Worm (Caenorhabditis elegans) whole organism, L1 larva: ENCODE measurements around the gene ZK632.11.

ENCODE experiments used
- C16A3.4 ChIP-seq: fragments of 150-350 bp; optimal IDR thresholded peaks from 2 replicates; lab custom pipeline; 2014; ENCODE audit warnings: missing biosample characterization, missing genetic modification characterization
- C34B4.2 ChIP-seq: sonication (generic microtip); optimal IDR thresholded peaks from 2 replicates; lab custom pipeline; 2017; ENCODE audit warnings: mild to moderate bottlenecking, missing genetic modification characterization, missing compliant biosample characterization
- Y116A8C.19 ChIP-seq: sonication (generic microtip); optimal IDR thresholded peaks from 2 replicates; lab custom pipeline; 2016; ENCODE audit warnings: missing compliant biosample characterization, missing genetic modification characterization, borderline replicate concordance
- aly-2 ChIP-seq: fragments of 150-350 bp; optimal IDR thresholded peaks from 2 replicates; lab custom pipeline; 2014; ENCODE audit warnings: missing biosample characterization, missing genetic modification characterization
- ceh-63 ChIP-seq: fragments of 200-800 bp; sonication (Bioruptor generic); optimal IDR thresholded peaks from 2 replicates; lab custom pipeline; 2018; ENCODE audit warnings: mild to moderate bottlenecking, missing genetic modification characterization, missing compliant biosample characterization
- ceh-82 ChIP-seq, 3 experiments: fragments of 150-350 bp in 1 of 3; sonication (generic microtip) in 2 of 3; optimal IDR thresholded peaks; 2 replicates each; lab custom pipeline; 2014 to 2017; ENCODE audit warnings: missing biosample characterization in 3 of 3, missing genetic modification characterization in 3 of 3
- ceh-88 ChIP-seq: fragments of 200-800 bp; sonication (Bioruptor generic); IDR thresholded peaks from 2 replicates; pipeline ENCODE4 v1.3.6; 2022; ENCODE audit warnings: missing genetic modification characterization, missing compliant biosample characterization
- ceh-90 ChIP-seq: sonication (generic microtip); optimal IDR thresholded peaks from 2 replicates; lab custom pipeline; 2016; ENCODE audit warnings: missing genetic modification characterization, missing compliant biosample characterization
- efl-1 ChIP-seq, 4 experiments: fragments of 150-350 bp; optimal IDR thresholded peaks in 3 of 4; peaks in 1 of 4; 1 replicate in 1 of 4; 2 replicates in 3 of 4; lab custom pipeline; 2014; ENCODE audit warnings: missing biosample characterization in 2 of 4, missing genetic modification characterization in 2 of 4, missing genetic modification reagents in 2 of 4
- egl-13 ChIP-seq: sonication (generic microtip); optimal IDR thresholded peaks from 2 replicates; lab custom pipeline; 2016; ENCODE audit warnings: missing genotype, missing genetic modification reagents, missing genetic modification characterization, missing compliant biosample characterization
- elt-3 ChIP-seq, 6 experiments: fragments of 150-350 bp in 1 of 6; sonication (generic microtip); optimal IDR thresholded peaks; 2 replicates each; lab custom pipeline; 2017 to 2018; ENCODE audit warnings: missing biosample characterization in 6 of 6, missing genetic modification characterization in 6 of 6, inconsistent platforms in 1 of 6
- fkh-10 ChIP-seq: sonication (generic microtip); optimal IDR thresholded peaks from 2 replicates; lab custom pipeline; 2017; ENCODE audit warnings: missing biosample characterization, missing genetic modification reagents, missing genetic modification characterization
- fkh-4 ChIP-seq: sonication (generic microtip); optimal IDR thresholded peaks from 2 replicates; lab custom pipeline; 2016; ENCODE audit warnings: missing compliant biosample characterization, missing genetic modification characterization, borderline replicate concordance
- fos-1 ChIP-seq: fragments of 150-350 bp; optimal IDR thresholded peaks from 2 replicates; lab custom pipeline; 2014; ENCODE audit warnings: missing biosample characterization, missing genetic modification characterization
- grh-1 ChIP-seq: fragments of 200-800 bp; sonication (Bioruptor generic); IDR thresholded peaks from 2 replicates; pipeline ENCODE4 v1.3.6; 2022; ENCODE audit warnings: missing genetic modification reagents, missing genetic modification characterization, missing compliant biosample characterization
- hlh-17 ChIP-seq: fragments of 200-800 bp; sonication (Bioruptor generic); optimal IDR thresholded peaks from 2 replicates; lab custom pipeline; 2018; ENCODE audit warnings: missing genetic modification characterization, mild to moderate bottlenecking, missing compliant biosample characterization, moderate library complexity, borderline replicate concordance
- hlh-4 ChIP-seq: sonication (generic microtip); optimal IDR thresholded peaks from 2 replicates; lab custom pipeline; 2016; ENCODE audit warnings: mild to moderate bottlenecking, missing genetic modification characterization, missing compliant biosample characterization
- hpl-2 ChIP-seq: fragments of 150-350 bp; optimal IDR thresholded peaks from 2 replicates; lab custom pipeline; 2014; ENCODE audit warnings: missing biosample characterization, missing genetic modification reagents, missing genetic modification characterization
- irx-1 ChIP-seq: sonication (generic microtip); optimal IDR thresholded peaks from 2 replicates; lab custom pipeline; 2016; ENCODE audit warnings: missing genetic modification characterization, missing compliant biosample characterization
- isw-1 ChIP-seq: fragments of 200-800 bp; sonication (Bioruptor generic); IDR thresholded peaks from 2 replicates; pipeline ENCODE4 v1.3.6; 2022; ENCODE audit warnings: missing genetic modification characterization, missing compliant biosample characterization
- lin-13 ChIP-seq: fragments of 150-350 bp; optimal IDR thresholded peaks from 2 replicates; lab custom pipeline; 2014; ENCODE audit warnings: missing biosample characterization, missing genetic modification reagents, missing genetic modification characterization
- lin-14 ChIP-seq: fragments of 200-800 bp; sonication (Bioruptor generic); optimal IDR thresholded peaks from 2 replicates; lab custom pipeline; 2018; ENCODE audit warnings: mild to moderate bottlenecking, missing genetic modification characterization, moderate library complexity, missing compliant biosample characterization
- lin-15B ChIP-seq: fragments of 150-350 bp; sonication (generic microtip); optimal IDR thresholded peaks from 3 replicates; lab custom pipeline; 2014; ENCODE audit warnings: missing biosample characterization, missing genetic modification characterization
- lin-35 ChIP-seq, 2 experiments: fragments of 150-350 bp; optimal IDR thresholded peaks; 2 replicates each; lab custom pipeline; 2014; ENCODE audit warnings: missing biosample characterization in 2 of 2, missing genetic modification characterization in 2 of 2, missing genetic modification reagents in 2 of 2
- lsy-2 ChIP-seq, 2 experiments: fragments of 150-350 bp; optimal IDR thresholded peaks; 2 replicates each; lab custom pipeline; 2014; ENCODE audit warnings: missing biosample characterization in 2 of 2, missing genetic modification characterization in 2 of 2
- mef-2 ChIP-seq: fragments of 150-350 bp; optimal IDR thresholded peaks from 2 replicates; lab custom pipeline; 2014; ENCODE audit warnings: missing biosample characterization, missing genetic modification characterization
- nhr-12 ChIP-seq: sonication (generic microtip); optimal IDR thresholded peaks from 2 replicates; lab custom pipeline; 2017; ENCODE audit warnings: missing biosample characterization, missing genetic modification characterization
- nhr-19 ChIP-seq: fragments of 200-800 bp; sonication (Bioruptor generic); conservative IDR thresholded peaks from 2 replicates; pipeline ENCODE4 v1.3.6; 2022; ENCODE audit warnings: missing genetic modification characterization, missing compliant biosample characterization
- nhr-20 ChIP-seq: sonication (generic microtip); optimal IDR thresholded peaks from 2 replicates; lab custom pipeline; 2016; ENCODE audit warnings: mild to moderate bottlenecking, missing genetic modification characterization, missing compliant biosample characterization
- nhr-237 ChIP-seq: fragments of 150-350 bp; optimal IDR thresholded peaks from 2 replicates; lab custom pipeline; 2014; ENCODE audit warnings: missing biosample characterization, missing genetic modification characterization
- nhr-76 ChIP-seq: sonication (generic microtip); optimal IDR thresholded peaks from 2 replicates; lab custom pipeline; 2017; ENCODE audit warnings: missing biosample characterization, missing genetic modification characterization
- nhr-84 ChIP-seq: sonication (generic microtip); optimal IDR thresholded peaks from 2 replicates; lab custom pipeline; 2017; ENCODE audit warnings: missing biosample characterization, missing genetic modification characterization
- nhr-85 ChIP-seq: sonication (generic microtip); peaks from one replicate; lab custom pipeline; 2016; ENCODE audit warnings: missing genetic modification characterization, inconsistent platforms, missing compliant biosample characterization
- nhr-90 ChIP-seq: sonication (generic microtip); optimal IDR thresholded peaks from 2 replicates; lab custom pipeline; 2016; ENCODE audit warnings: mild to moderate bottlenecking, missing genetic modification characterization, missing compliant biosample characterization; ENCODE audit not compliant: poor library complexity
- pag-3 ChIP-seq: sonication (generic microtip); optimal IDR thresholded peaks from 2 replicates; lab custom pipeline; 2017; ENCODE audit warnings: missing genetic modification characterization, mild to moderate bottlenecking, missing compliant biosample characterization, antibody characterized with exemption, borderline replicate concordance; ENCODE audit not compliant: insufficient read depth
- pax-3 ChIP-seq: fragments of 200-800 bp; sonication (Bioruptor generic); optimal IDR thresholded peaks from 2 replicates; lab custom pipeline; 2018; ENCODE audit warnings: mild to moderate bottlenecking, missing genetic modification characterization, moderate library complexity, missing compliant biosample characterization
- rnt-1 ChIP-seq: sonication (generic microtip); optimal IDR thresholded peaks from 2 replicates; lab custom pipeline; 2016; ENCODE audit warnings: mild to moderate bottlenecking, missing genetic modification characterization, moderate library complexity, missing compliant biosample characterization
- skn-1 ChIP-seq: fragments of 150-350 bp; optimal IDR thresholded peaks from 2 replicates; lab custom pipeline; 2014; ENCODE audit warnings: missing biosample characterization, missing genetic modification characterization
- sox-4 ChIP-seq: sonication (generic microtip); optimal IDR thresholded peaks from 2 replicates; lab custom pipeline; 2016; ENCODE audit warnings: missing genetic modification characterization, missing compliant biosample characterization
- sup-37 ChIP-seq: fragments of 200-800 bp; sonication (Bioruptor generic); optimal IDR thresholded peaks from 2 replicates; lab custom pipeline; 2018; ENCODE audit warnings: mild to moderate bottlenecking, missing genetic modification characterization, missing compliant biosample characterization
- tlp-1 ChIP-seq: fragments of 150-350 bp; optimal IDR thresholded peaks from 2 replicates; lab custom pipeline; 2014; ENCODE audit warnings: missing biosample characterization, missing genetic modification characterization
- unc-130 ChIP-seq: fragments of 150-350 bp; optimal IDR thresholded peaks from 2 replicates; lab custom pipeline; 2017; ENCODE audit warnings: missing biosample characterization, missing genetic modification characterization, inconsistent platforms
- unc-30 ChIP-seq: sonication (generic microtip); optimal IDR thresholded peaks from 2 replicates; lab custom pipeline; 2017; ENCODE audit warnings: missing biosample characterization, missing genetic modification characterization
- unc-62 ChIP-seq: fragments of 150-350 bp; optimal IDR thresholded peaks from 2 replicates; lab custom pipeline; 2014; ENCODE audit warnings: missing biosample characterization, missing genetic modification reagents, missing genetic modification characterization
- unc-86 ChIP-seq: sonication (generic microtip); optimal IDR thresholded peaks from 2 replicates; lab custom pipeline; 2016; ENCODE audit warnings: missing genetic modification characterization, missing compliant biosample characterization
- unc-98 ChIP-seq: fragments of 200-800 bp; sonication (Bioruptor generic); IDR thresholded peaks from 2 replicates; pipeline ENCODE4 v1.3.6; 2022; ENCODE audit warnings: missing genetic modification characterization, missing compliant biosample characterization
- vab-15 ChIP-seq: sonication (generic microtip); optimal IDR thresholded peaks from 2 replicates; lab custom pipeline; 2017; ENCODE audit warnings: missing genotype, mild to moderate bottlenecking, missing genetic modification characterization, missing compliant biosample characterization
- xbp-1 ChIP-seq: sonication (generic microtip); optimal IDR thresholded peaks from 2 replicates; lab custom pipeline; 2016; ENCODE audit warnings: missing genetic modification characterization, missing compliant biosample characterization
- zip-4 ChIP-seq: fragments of 200-800 bp; sonication (Bioruptor generic); optimal IDR thresholded peaks from 2 replicates; lab custom pipeline; 2018; ENCODE audit warnings: mild to moderate bottlenecking, missing genetic modification characterization, moderate library complexity, missing compliant biosample characterization

The ZK632.11 gene

DNA sequence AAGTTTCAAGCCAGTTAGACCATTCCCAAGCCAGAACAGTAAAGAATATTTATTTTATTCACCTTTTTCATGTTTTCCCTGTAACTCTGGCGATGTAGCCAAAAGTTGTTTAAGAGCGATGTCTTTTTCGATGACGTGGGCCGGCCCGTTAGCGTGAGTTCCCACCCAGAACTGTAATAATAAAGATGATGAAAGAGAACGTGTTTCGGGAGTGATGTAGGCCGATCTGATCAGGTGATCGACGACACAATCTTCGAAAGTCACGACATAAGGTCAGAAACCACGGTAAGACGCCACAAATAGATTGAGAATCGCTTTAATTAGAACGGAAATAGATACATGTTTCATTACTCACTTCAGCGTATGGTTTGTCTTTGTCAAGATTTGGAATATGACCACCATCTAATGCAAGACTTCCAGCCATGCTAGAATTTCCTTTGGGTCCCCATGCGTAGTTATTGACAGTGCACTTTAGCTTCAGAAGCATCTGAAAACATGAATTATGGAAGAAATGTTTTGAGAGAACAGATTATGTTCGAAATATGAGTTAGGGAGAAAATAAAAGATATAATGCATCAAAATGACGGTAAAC is 20.7 kb upstream of the ZK632.11 start, which contains the start of gene ZK632.4:
TSS of gene ZK632.4 (minus strand) at position 487 of the 592 bp plus-strand sequence.
- peak; percentile 37 for TF ChIP-seq unc-130 (tag; lab: Kevin White, UChicago)
- no peak for TF ChIP-seq C34B4.2 (tag; lab: Kevin White, UChicago)
- TF ChIP-seq unc-30 (tag; lab: Kevin White, UChicago), result no peak
- no peak for TF ChIP-seq skn-1 (tag; lab: Kevin White, UChicago)
- TF ChIP-seq efl-1 (optimal IDR thresholded peaks at IDR 0.05; lab: Kevin White, UChicago), result no peak
- TF ChIP-seq efl-1 (GFP tag; optimal IDR thresholded peaks at IDR 0.05 in 1 of 2; lab: Kevin White, UChicago), result no peak
- TF ChIP-seq elt-3 (tag; optimal IDR thresholded peaks at IDR 0.05; lab: Kevin White, UChicago), result peak in 1 of 6 experiments; percentile 26
- no peak for TF ChIP-seq hpl-2 (GFP tag; lab: Kevin White, UChicago)
- TF ChIP-seq unc-98 (GFP tag; lab: Robert Waterston, UW), result no peak
- no peak for TF ChIP-seq nhr-90 (tag; lab: Kevin White, UChicago)
- TF ChIP-seq nhr-237 (tag; lab: Kevin White, UChicago), result no peak
- no peak for TF ChIP-seq ceh-63 (GFP tag; lab: Kevin White, UChicago)
- no peak for TF ChIP-seq lin-13
- TF ChIP-seq ceh-90 (tag; lab: Kevin White, UChicago), result no peak
- TF ChIP-seq vab-15, result no peak
- 0 out of 2 replicates have a peak, but pooled peaks have one; percentile 35 for TF ChIP-seq grh-1 (GFP tag; lab: Robert Waterston, UW)
- no peak for TF ChIP-seq rnt-1 (tag; lab: Kevin White, UChicago)
- TF ChIP-seq ceh-88, result no peak
- TF ChIP-seq nhr-12 (tag; lab: Kevin White, UChicago), result no peak
- TF ChIP-seq fkh-10, result no peak
- TF ChIP-seq C16A3.4, result no peak
- TF ChIP-seq nhr-85 (tag; lab: Kevin White, UChicago), result peak; percentile 37
- no peak for TF ChIP-seq irx-1
- TF ChIP-seq nhr-20 (tag; lab: Kevin White, UChicago), result no peak
- TF ChIP-seq nhr-76 (tag; lab: Kevin White, UChicago), result no peak
- no peak for TF ChIP-seq hlh-17 (GFP tag; lab: Kevin White, UChicago)
- no peak for TF ChIP-seq lsy-2 (tag; optimal IDR thresholded peaks at IDR 0.05; lab: Kevin White, UChicago)
- TF ChIP-seq lin-35 (GFP tag; optimal IDR thresholded peaks at IDR 0.05; lab: Kevin White, UChicago), result no peak
- no peak for TF ChIP-seq nhr-19 (GFP tag; lab: Robert Waterston, UW)
- TF ChIP-seq lin-15B (tag; lab: Kevin White, UChicago), result no peak
- no peak for TF ChIP-seq sup-37 (GFP tag; lab: Kevin White, UChicago)
- TF ChIP-seq lin-14 (GFP tag; lab: Kevin White, UChicago), result no peak
- no peak for TF ChIP-seq sox-4 (tag; lab: Kevin White, UChicago)

DNA sequence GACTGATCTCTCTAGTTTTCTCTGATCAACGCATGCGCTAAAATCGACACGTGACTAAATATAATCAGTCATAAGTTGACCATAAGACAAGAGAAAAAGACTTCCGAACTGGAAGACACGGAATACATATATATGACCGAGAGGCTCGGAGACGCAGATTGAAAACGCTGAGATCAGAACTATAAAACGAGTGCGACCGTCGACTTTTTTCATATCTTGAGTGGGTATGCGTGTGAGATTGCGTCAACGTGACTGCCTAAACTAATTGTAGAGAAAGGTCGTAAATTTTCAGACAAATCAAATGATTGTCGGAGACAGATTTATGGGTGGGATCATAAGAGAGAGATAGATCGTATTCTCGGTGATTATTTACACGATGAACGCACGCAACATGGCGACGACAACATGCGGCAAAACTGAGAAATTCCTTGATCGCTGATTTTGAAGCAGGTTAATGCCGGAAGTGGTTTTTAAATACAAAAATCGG is 20.1 kb upstream of the ZK632.11 start:
- no peak for TF ChIP-seq xbp-1 (tag; lab: Kevin White, UChicago)
- no peak for TF ChIP-seq hpl-2 (GFP tag; lab: Kevin White, UChicago)
- no peak for TF ChIP-seq pax-3 (tag; lab: Kevin White, UChicago)
- no peak for TF ChIP-seq ceh-63 (GFP tag; lab: Kevin White, UChicago)
- no peak for TF ChIP-seq fkh-10
- no peak for TF ChIP-seq mef-2 (tag; lab: Kevin White, UChicago)
- TF ChIP-seq C16A3.4, result no peak
- TF ChIP-seq unc-86, result no peak
- peak; percentile 42 for TF ChIP-seq nhr-19 (GFP tag; lab: Robert Waterston, UW)
- TF ChIP-seq zip-4 (GFP tag; lab: Kevin White, UChicago), result no peak
- TF ChIP-seq lin-13, result no peak
- no peak for TF ChIP-seq unc-62
- no peak for TF ChIP-seq ceh-88
- no peak for TF ChIP-seq aly-2 (tag; lab: Kevin White, UChicago)
- no peak for TF ChIP-seq Y116A8C.19 (tag; lab: Kevin White, UChicago)
- TF ChIP-seq lsy-2 (tag; optimal IDR thresholded peaks at IDR 0.05; lab: Kevin White, UChicago), result peak in 1 of 2 experiments; percentile 39
- peak; percentile 83 for TF ChIP-seq nhr-85 (tag; lab: Kevin White, UChicago)
- no peak for TF ChIP-seq isw-1 (GFP tag; lab: Robert Waterston, UW)
- no peak for TF ChIP-seq egl-13
- no peak for TF ChIP-seq tlp-1 (tag; lab: Kevin White, UChicago)
- TF ChIP-seq fos-1, result no peak
- no peak for TF ChIP-seq fkh-4 (tag; lab: Kevin White, UChicago)
- no peak for TF ChIP-seq ceh-82 (tag; optimal IDR thresholded peaks at IDR 0.05; lab: Kevin White, UChicago)
- no peak for TF ChIP-seq hlh-4 (tag; lab: Kevin White, UChicago)
- no peak for TF ChIP-seq nhr-237 (tag; lab: Kevin White, UChicago)
- TF ChIP-seq nhr-12 (tag; lab: Kevin White, UChicago), result no peak
- no peak for TF ChIP-seq nhr-84 (tag; lab: Kevin White, UChicago)
- TF ChIP-seq pag-3 (tag; lab: Kevin White, UChicago), result no peak
